Worm (Caenorhabditis elegans): ENCODE data around the gene btb-10.

Gene btb-10

DNA sequence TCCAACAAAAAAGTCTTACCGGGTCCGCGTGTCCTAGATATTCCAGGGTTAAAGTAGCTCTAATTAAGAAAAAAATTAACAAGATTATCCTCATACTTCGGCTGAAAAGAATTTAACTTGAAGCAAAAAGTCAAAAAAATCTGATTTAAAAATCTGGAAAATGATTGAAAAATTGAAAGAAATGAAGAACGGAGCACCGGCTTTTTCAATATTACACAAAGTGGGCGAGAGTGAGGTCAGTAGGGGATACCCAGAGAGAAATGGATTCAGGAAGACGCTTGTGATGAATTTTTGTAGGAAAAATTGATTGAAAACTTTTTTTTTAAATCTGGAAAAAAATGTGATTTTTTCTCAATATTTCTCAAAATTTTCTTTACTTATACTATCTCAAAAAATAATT, 40.1 kb upstream of the btb-10 start, which contains the start of gene pho-14:
pho-14 (minus strand) TSS at position 101 of the 400 bp plus-strand sequence.
- no peak for TF ChIP-seq tbx-37 (GFP tag; conservative IDR thresholded peaks at IDR 0.05)

DNA sequence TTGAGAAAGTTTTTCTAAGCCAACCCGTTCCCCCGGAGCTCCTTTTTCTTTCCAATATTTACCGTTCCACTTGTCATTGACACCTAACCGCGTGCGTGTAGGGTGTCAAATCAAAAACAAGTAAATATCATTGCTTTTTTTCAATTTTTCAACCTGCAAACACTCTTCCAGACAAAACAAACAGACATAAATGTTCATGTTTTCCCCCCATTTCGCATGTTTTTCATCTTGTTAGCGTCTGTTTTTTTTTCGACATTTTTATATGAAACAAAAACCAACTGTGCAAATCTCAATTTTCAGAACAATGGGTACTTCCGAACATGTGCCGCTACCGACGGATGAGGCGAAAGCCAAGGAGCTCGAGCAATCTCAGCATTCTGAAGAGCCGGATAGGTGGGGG, 31.1 kb upstream of the btb-10 start, which contains the start of gene snf-3:
snf-3 (plus strand) TSS at position 301 of the 400 bp plus-strand sequence.
- TF ChIP-seq ceh-36 (tag; optimal IDR thresholded peaks at IDR 0.05) (no peak), ceh-13 (GFP tag; optimal IDR thresholded peaks at IDR 0.05) (no peak), B0310.2 (tag; optimal IDR thresholded peaks at IDR 0.05) (no peak), hmbx-1 (tag; optimal IDR thresholded peaks at IDR 0.05) (no peak), tra-4 (tag; optimal IDR thresholded peaks at IDR 0.05) (no peak), pes-1 (GFP tag; IDR thresholded peaks at IDR 0.05) (no peak), tbx-37 (GFP tag; conservative IDR thresholded peaks at IDR 0.05) (no peak), sea-1 (GFP tag; conservative IDR thresholded peaks at IDR 0.05) (no peak)

DNA sequence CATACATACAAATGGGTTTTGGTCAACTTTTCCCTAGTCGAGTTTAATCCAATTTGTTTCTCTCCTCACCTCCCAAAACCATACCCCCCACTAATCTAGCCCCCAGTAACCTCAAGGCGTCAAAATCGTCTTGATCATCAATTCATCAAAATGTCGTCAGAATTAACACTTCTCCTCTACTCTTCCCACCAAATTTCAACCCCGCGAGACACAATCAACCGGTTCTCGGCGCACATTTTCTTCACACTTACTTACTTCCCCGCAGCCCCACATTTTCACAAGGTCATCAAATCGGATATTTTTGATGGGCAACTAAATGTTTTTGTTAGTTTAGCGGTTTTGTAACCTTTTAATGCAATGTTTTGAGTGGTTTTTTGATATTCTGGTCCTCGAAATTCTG, 30.1 kb upstream of the btb-10 start:
- no peak for TF ChIP-seq tbx-37 (GFP tag; conservative IDR thresholded peaks at IDR 0.05)
- TF ChIP-seq ets-7 (tag; optimal IDR thresholded peaks at IDR 0.05) = no peak
- no peak for TF ChIP-seq sea-1 (GFP tag; conservative IDR thresholded peaks at IDR 0.05)
- TF ChIP-seq aly-1 (tag; optimal IDR thresholded peaks at IDR 0.05) = no peak
- no peak for TF ChIP-seq F13C5.2 (tag; optimal IDR thresholded peaks at IDR 0.05)
- no peak for TF ChIP-seq scrt-1 (GFP tag; IDR thresholded peaks at IDR 0.05)
- no peak for TF ChIP-seq flt-1 (GFP tag; IDR thresholded peaks at IDR 0.05)
- TF ChIP-seq hnd-1 (tag; optimal IDR thresholded peaks at IDR 0.05) = no peak
- no peak for TF ChIP-seq ceh-13 (GFP tag; optimal IDR thresholded peaks at IDR 0.05)
- TF ChIP-seq ama-1 (optimal IDR thresholded peaks at IDR 0.05) = no peak
- no peak for TF ChIP-seq tra-4 (tag; optimal IDR thresholded peaks at IDR 0.05)
- TF ChIP-seq B0310.2 (tag; optimal IDR thresholded peaks at IDR 0.05) = no peak
- no peak for TF ChIP-seq tbx-11 (GFP tag; IDR thresholded peaks at IDR 0.05)
- no peak for TF ChIP-seq hmg-4 (GFP tag; optimal IDR thresholded peaks at IDR 0.05)
- TF ChIP-seq pes-1 (GFP tag; IDR thresholded peaks at IDR 0.05) = no peak
- no peak for TF ChIP-seq hmbx-1 (tag; optimal IDR thresholded peaks at IDR 0.05)
- no peak for TF ChIP-seq ceh-36 (tag; optimal IDR thresholded peaks at IDR 0.05)

DNA sequence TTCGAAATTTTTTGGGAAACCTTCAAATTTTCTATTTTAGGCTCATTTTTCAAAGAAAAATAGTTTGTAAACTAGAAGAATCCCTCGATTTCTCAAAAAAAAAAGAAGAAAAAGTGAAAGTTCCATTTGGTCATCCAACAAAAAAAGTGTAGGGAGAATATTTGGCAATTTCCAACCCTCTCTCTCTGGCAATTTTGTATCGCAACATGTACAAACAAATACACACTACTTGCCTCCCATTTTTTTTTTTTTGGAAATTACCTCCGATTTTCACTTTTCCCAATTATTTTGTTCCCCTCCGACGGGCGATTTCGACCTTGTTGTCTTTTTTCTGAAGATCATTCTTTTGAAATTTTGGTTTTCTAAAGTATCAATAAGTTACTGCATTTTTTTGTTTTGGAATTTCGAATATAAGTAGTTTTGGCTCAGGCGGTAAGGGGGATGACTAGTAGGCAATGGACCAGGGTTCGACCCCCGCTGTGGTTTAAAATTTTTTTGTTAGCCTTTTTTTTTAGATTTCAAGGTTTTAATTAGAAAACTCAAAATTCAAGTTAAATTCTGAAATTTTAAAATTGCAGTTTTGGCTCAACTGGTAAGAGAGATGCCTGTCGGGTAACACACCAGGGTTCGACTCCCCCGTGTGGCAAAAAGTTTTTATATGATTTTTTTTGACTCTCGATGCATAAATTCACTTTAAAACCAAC, 28.1 kb upstream of the btb-10 start:
- TF ChIP-seq tbx-37 (GFP tag; conservative IDR thresholded peaks at IDR 0.05) (no peak), hmbx-1 (tag; optimal IDR thresholded peaks at IDR 0.05) (no peak), B0310.2 (tag; optimal IDR thresholded peaks at IDR 0.05) (no peak), ama-1 (optimal IDR thresholded peaks at IDR 0.05) (no peak), F13C5.2 (tag; optimal IDR thresholded peaks at IDR 0.05) (no peak), pes-1 (GFP tag; IDR thresholded peaks at IDR 0.05) (no peak), ets-7 (tag; optimal IDR thresholded peaks at IDR 0.05) (no peak), ceh-13 (GFP tag; optimal IDR thresholded peaks at IDR 0.05) (no peak), sea-1 (GFP tag; conservative IDR thresholded peaks at IDR 0.05) (no peak)

DNA sequence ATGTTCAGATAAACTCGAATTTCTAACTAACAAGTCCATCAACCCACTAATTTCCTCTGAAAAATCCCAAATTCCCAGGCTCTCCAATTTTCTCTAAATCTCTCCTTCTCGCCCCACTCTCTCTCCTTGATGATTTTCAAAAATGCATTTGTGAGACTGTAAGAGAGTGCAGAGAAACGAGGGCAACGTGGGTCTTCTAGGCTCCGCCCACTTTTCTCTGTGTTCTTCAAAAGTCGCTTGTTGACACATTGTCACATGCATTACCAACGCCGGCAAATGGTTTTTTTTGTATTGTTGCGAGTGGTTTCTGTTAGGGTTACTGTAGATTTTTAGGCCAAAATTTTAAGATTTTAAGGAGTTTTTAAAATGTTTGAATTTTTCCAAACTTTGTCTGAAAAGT, 25.9 kb upstream of the btb-10 start:
- no peak for TF ChIP-seq pes-1 (GFP tag; IDR thresholded peaks at IDR 0.05)
- TF ChIP-seq tra-4 (tag; optimal IDR thresholded peaks at IDR 0.05) = no peak
- TF ChIP-seq hmg-4 (GFP tag; optimal IDR thresholded peaks at IDR 0.05) = no peak

DNA sequence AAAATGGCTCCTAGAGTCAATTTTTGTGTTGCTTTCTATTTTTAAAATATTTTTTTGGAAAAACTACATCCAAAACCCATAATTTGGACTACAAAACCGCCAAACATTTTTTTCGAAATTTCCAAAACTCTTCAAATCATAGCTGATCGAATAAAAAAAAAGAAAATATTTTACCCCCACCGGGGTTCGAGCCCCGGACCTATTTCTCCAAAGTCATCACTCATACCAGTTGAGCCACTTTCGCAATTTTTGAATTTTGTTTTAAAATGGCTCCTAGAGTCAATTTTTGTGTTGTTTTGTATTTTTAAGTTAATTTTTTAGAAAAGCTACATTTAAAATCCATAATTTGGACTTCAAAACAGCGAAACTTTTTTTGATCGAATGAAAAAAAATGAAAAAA, 24.9 kb upstream of the btb-10 start:
- TF ChIP-seq aly-1 (tag; optimal IDR thresholded peaks at IDR 0.05) = no peak
- no peak for TF ChIP-seq tbx-11 (GFP tag; IDR thresholded peaks at IDR 0.05)
- no peak for TF ChIP-seq hmg-4 (GFP tag; optimal IDR thresholded peaks at IDR 0.05)
- TF ChIP-seq hmbx-1 (tag; optimal IDR thresholded peaks at IDR 0.05) = no peak
- TF ChIP-seq tra-4 (tag; optimal IDR thresholded peaks at IDR 0.05) = no peak
- no peak for TF ChIP-seq hnd-1 (tag; optimal IDR thresholded peaks at IDR 0.05)
- TF ChIP-seq tbx-37 (GFP tag; conservative IDR thresholded peaks at IDR 0.05) = no peak
- TF ChIP-seq ceh-13 (GFP tag; optimal IDR thresholded peaks at IDR 0.05) = no peak
- TF ChIP-seq pes-1 (GFP tag; IDR thresholded peaks at IDR 0.05) = no peak
- no peak for TF ChIP-seq F13C5.2 (tag; optimal IDR thresholded peaks at IDR 0.05)
- TF ChIP-seq sea-1 (GFP tag; conservative IDR thresholded peaks at IDR 0.05) = no peak
- TF ChIP-seq ets-7 (tag; optimal IDR thresholded peaks at IDR 0.05) = no peak
- no peak for TF ChIP-seq ama-1 (optimal IDR thresholded peaks at IDR 0.05)
- TF ChIP-seq flt-1 (GFP tag; IDR thresholded peaks at IDR 0.05) = no peak
- no peak for TF ChIP-seq scrt-1 (GFP tag; IDR thresholded peaks at IDR 0.05)
- no peak for TF ChIP-seq ceh-36 (tag; optimal IDR thresholded peaks at IDR 0.05)
- no peak for TF ChIP-seq B0310.2 (tag; optimal IDR thresholded peaks at IDR 0.05)

DNA sequence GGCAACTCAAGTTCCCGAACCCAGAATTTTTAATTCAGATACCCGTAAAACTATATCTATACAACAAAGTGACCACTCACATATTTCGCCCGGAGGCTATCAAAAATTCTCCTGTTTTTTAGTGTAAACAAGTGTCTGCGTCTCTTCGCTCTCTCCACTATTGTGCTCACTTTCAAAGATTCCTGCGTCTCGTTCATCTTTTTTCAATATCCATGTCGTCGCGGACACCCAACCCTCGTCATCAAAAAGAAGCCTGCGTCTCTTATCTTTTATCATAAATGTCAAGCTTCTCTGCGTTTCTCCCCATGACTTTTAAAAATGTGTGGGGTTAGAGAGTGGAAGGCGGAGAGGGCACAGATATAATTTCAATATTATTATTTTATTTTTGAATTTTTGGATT, 24.3 kb upstream of the btb-10 start:
- TF ChIP-seq tra-4 (tag; optimal IDR thresholded peaks at IDR 0.05) = no peak
- no peak for TF ChIP-seq tbx-11 (GFP tag; IDR thresholded peaks at IDR 0.05)
- no peak for TF ChIP-seq tbx-37 (GFP tag; conservative IDR thresholded peaks at IDR 0.05)
- TF ChIP-seq scrt-1 (GFP tag; IDR thresholded peaks at IDR 0.05) = no peak
- no peak for TF ChIP-seq pes-1 (GFP tag; IDR thresholded peaks at IDR 0.05)
- no peak for TF ChIP-seq hmg-4 (GFP tag; optimal IDR thresholded peaks at IDR 0.05)
- no peak for TF ChIP-seq sea-1 (GFP tag; conservative IDR thresholded peaks at IDR 0.05)
- TF ChIP-seq ets-7 (tag; optimal IDR thresholded peaks at IDR 0.05) = no peak
- TF ChIP-seq aly-1 (tag; optimal IDR thresholded peaks at IDR 0.05) = no peak
- TF ChIP-seq flt-1 (GFP tag; IDR thresholded peaks at IDR 0.05) = no peak
- no peak for TF ChIP-seq hmbx-1 (tag; optimal IDR thresholded peaks at IDR 0.05)
- no peak for TF ChIP-seq ceh-36 (tag; optimal IDR thresholded peaks at IDR 0.05)
- no peak for TF ChIP-seq ama-1 (optimal IDR thresholded peaks at IDR 0.05)
- TF ChIP-seq ceh-13 (GFP tag; optimal IDR thresholded peaks at IDR 0.05) = no peak
- TF ChIP-seq B0310.2 (tag; optimal IDR thresholded peaks at IDR 0.05) = no peak
- no peak for TF ChIP-seq F13C5.2 (tag; optimal IDR thresholded peaks at IDR 0.05)
- no peak for TF ChIP-seq hnd-1 (tag; optimal IDR thresholded peaks at IDR 0.05)

DNA sequence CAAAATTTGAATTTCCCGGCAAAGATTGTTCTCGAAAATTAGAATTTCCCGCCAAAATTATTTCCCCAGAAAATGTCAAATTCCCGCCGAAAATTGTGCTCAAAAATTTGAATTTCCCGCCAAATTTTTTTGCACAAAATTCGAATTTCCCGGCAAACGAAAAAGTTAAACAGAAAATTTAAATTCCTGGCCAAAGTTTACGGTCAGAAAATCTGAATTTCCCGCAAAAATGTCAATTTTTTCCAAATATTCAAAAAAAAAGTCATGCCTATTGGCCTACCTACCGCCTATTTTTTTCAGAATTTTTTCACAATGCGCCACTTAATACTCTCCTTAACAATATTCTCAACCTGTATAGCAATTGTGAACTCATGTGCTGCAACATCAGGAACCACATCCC, 22.3 kb upstream of the btb-10 start, which contains the start of gene K02E7.1:
K02E7.1 (plus strand) TSS at position 301 of the 400 bp plus-strand sequence.
- TF ChIP-seq F13C5.2 (tag; optimal IDR thresholded peaks at IDR 0.05) (no peak), scrt-1 (GFP tag; IDR thresholded peaks at IDR 0.05) (no peak), tbx-11 (GFP tag; IDR thresholded peaks at IDR 0.05) (no peak), hmbx-1 (tag; optimal IDR thresholded peaks at IDR 0.05) (no peak), B0310.2 (tag; optimal IDR thresholded peaks at IDR 0.05) (no peak), ama-1 (optimal IDR thresholded peaks at IDR 0.05) (no peak), pes-1 (GFP tag; IDR thresholded peaks at IDR 0.05) (no peak), tra-4 (tag; optimal IDR thresholded peaks at IDR 0.05) (no peak), hnd-1 (tag; optimal IDR thresholded peaks at IDR 0.05) (no peak), ets-7 (tag; optimal IDR thresholded peaks at IDR 0.05) (no peak), ceh-13 (GFP tag; optimal IDR thresholded peaks at IDR 0.05) (no peak), ceh-36 (tag; optimal IDR thresholded peaks at IDR 0.05) (no peak), hmg-4 (GFP tag; optimal IDR thresholded peaks at IDR 0.05) (no peak), tbx-37 (GFP tag; conservative IDR thresholded peaks at IDR 0.05) (no peak), aly-1 (tag; optimal IDR thresholded peaks at IDR 0.05) (no peak), flt-1 (GFP tag; IDR thresholded peaks at IDR 0.05) (no peak), sea-1 (GFP tag; conservative IDR thresholded peaks at IDR 0.05) (no peak)

Data from whole organism, early embryonic.